Worm (Caenorhabditis elegans) whole organism, mixed stage, embryonic: ENCODE results near the gene spk-1.

Source experiments
- drap-1 ChIP-seq: fragments of 200-800 bp; sonication (Bioruptor generic); optimal IDR thresholded peaks from 3 replicates; lab custom pipeline; 2018; ENCODE audit warnings: mild to moderate bottlenecking, missing genetic modification characterization, missing compliant biosample characterization
- flh-1 ChIP-seq: fragments of 200-800 bp; sonication (Bioruptor generic); optimal IDR thresholded peaks from 2 replicates; lab custom pipeline; 2018; ENCODE audit warnings: mild to moderate bottlenecking, missing genetic modification characterization, moderate library complexity, missing compliant biosample characterization
- hlh-1 ChIP-seq: fragments of 150-350 bp; optimal IDR thresholded peaks from 2 replicates; lab custom pipeline; 2014; ENCODE audit warnings: missing biosample characterization, missing genetic modification reagents, missing genetic modification characterization
- lin-13 ChIP-seq: fragments of 150-350 bp; optimal IDR thresholded peaks from 2 replicates; lab custom pipeline; 2014; ENCODE audit warnings: missing biosample characterization, missing genetic modification characterization
- lsy-2 ChIP-seq: fragments of 150-350 bp; optimal IDR thresholded peaks from 2 replicates; lab custom pipeline; 2014; ENCODE audit warnings: missing biosample characterization, missing genetic modification characterization
- mab-5 ChIP-seq: fragments of 150-350 bp; optimal IDR thresholded peaks from 2 replicates; lab custom pipeline; 2014; ENCODE audit warnings: missing biosample characterization, missing genetic modification characterization
- mep-1 ChIP-seq: fragments of 150-350 bp; optimal IDR thresholded peaks from 2 replicates; lab custom pipeline; 2017; ENCODE audit warnings: missing biosample characterization, missing genetic modification reagents, missing genetic modification characterization, inconsistent platforms
- nhr-12 ChIP-seq: fragments of 150-350 bp; optimal IDR thresholded peaks from 2 replicates; lab custom pipeline; 2014; ENCODE audit warnings: missing biosample characterization, missing genetic modification characterization
- pha-4 ChIP-seq: fragments of 150-350 bp; optimal IDR thresholded peaks from 2 replicates; lab custom pipeline; 2018; ENCODE audit warnings: missing biosample characterization, missing genetic modification reagents, missing genetic modification characterization
- unc-39 ChIP-seq: fragments of 150-350 bp; optimal IDR thresholded peaks from 2 replicates; lab custom pipeline; 2014; ENCODE audit warnings: missing biosample characterization, missing genetic modification characterization
- zip-8 ChIP-seq: fragments of 150-350 bp; optimal IDR thresholded peaks from 2 replicates; lab custom pipeline; 2014; ENCODE audit warnings: missing biosample characterization, missing genetic modification characterization

DNA sequence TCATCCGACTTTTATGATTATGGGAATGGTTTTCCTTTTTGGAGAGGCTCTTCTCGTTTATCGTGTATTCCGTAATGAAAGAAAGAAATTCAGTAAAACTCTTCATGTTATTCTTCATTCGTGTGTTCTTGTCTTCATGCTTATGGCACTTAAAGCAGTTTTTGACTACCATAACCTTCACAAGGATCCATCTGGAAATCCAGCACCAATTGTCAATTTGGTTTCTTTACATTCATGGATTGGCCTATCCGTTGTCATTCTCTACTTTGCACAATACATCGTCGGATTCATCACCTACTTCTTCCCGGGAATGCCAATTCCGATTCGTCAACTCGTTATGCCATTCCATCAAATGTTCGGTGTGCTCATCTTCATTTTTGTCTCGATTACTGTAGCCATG, 55.3 kb downstream of the spk-1 start:
- no peak for TF ChIP-seq hlh-1 (tag; lab: Kevin White, UChicago)
- no peak for TF ChIP-seq nhr-12 (tag; lab: Kevin White, UChicago)
- no peak for TF ChIP-seq lsy-2 (tag; lab: Kevin White, UChicago)
- TF ChIP-seq zip-8 (tag; lab: Kevin White, UChicago) = no peak
- TF ChIP-seq pha-4 (tag; lab: Kevin White, UChicago) = no peak
- no peak for TF ChIP-seq drap-1
- no peak for TF ChIP-seq lin-13 (tag; lab: Kevin White, UChicago)
- no peak for TF ChIP-seq unc-39 (tag; lab: Kevin White, UChicago)
- TF ChIP-seq mep-1 (tag; lab: Kevin White, UChicago) = no peak
- TF ChIP-seq mab-5 = no peak
- TF ChIP-seq flh-1 (GFP tag; lab: Kevin White, UChicago) = no peak
